Fruit fly (Drosophila melanogaster): ENCODE results near the gene IP3K2.

IP3K2 gene

dm6 chrX:13254442-13254841 is 49.0 kb upstream of the IP3K2 start (continued):
- no peak for TF ChIP-seq CG7928 (GFP tag; optimal IDR thresholded peaks at IDR 0.05)
- peak; percentile 3 for TF ChIP-seq CG10462 (GFP tag; optimal IDR thresholded peaks at IDR 0.05)
- peak; percentile 16 for TF ChIP-seq sqz (GFP tag; optimal IDR thresholded peaks at IDR 0.05)
- TF ChIP-seq CG13894 (tag; optimal IDR thresholded peaks at IDR 0.05), result peak; percentile 12
- TF ChIP-seq jigr1 (GFP tag; IDR thresholded peaks at IDR 0.05), result no peak
- no peak for TF ChIP-seq Myb (GFP tag; optimal IDR thresholded peaks at IDR 0.05)
- no peak for TF ChIP-seq Ssrp (tag; optimal IDR thresholded peaks at IDR 0.05)
- peak; percentile 23 for TF ChIP-seq PHDP (tag; optimal IDR thresholded peaks at IDR 0.05)
- TF ChIP-seq CrebB (tag; optimal IDR thresholded peaks at IDR 0.05), result no peak
- TF ChIP-seq CG13775 (GFP tag; optimal IDR thresholded peaks at IDR 0.05), result no peak
- no peak for TF ChIP-seq nerfin-2 (GFP tag; IDR thresholded peaks at IDR 0.05; ENCODE audit: partially characterized antibody)
- TF ChIP-seq pfk (GFP tag; optimal IDR thresholded peaks at IDR 0.05), result no peak
- TF ChIP-seq H2.0 (GFP tag; IDR thresholded peaks at IDR 0.05), result no peak
- no peak for TF ChIP-seq cg (GFP tag; optimal IDR thresholded peaks at IDR 0.05)
- TF ChIP-seq D (optimal IDR thresholded peaks at IDR 0.05), result no peak
- no peak for TF ChIP-seq D (GFP tag; optimal IDR thresholded peaks at IDR 0.05)
- TF ChIP-seq CG15269 (tag; optimal IDR thresholded peaks at IDR 0.05), result no peak
- TF ChIP-seq sens (GFP tag), result peak; percentile 6
- TF ChIP-seq CG11696 (GFP tag; IDR thresholded peaks at IDR 0.05), result no peak
- TF ChIP-seq lbe (GFP tag; optimal IDR thresholded peaks at IDR 0.05), result peak; percentile 51
- peak; percentile 2 for TF ChIP-seq Asciz (GFP tag; optimal IDR thresholded peaks at IDR 0.05)
- TF ChIP-seq CG11695 (GFP tag; IDR thresholded peaks at IDR 0.05), result 0 out of 3 replicates have a peak, but pooled peaks have one; percentile 30
- TF ChIP-seq HHEX (GFP tag; optimal IDR thresholded peaks at IDR 0.05), result no peak
- no peak for TF ChIP-seq peb (GFP tag; IDR thresholded peaks at IDR 0.05)
- TF ChIP-seq CG7786 (GFP tag; optimal IDR thresholded peaks at IDR 0.05), result no peak
- TF ChIP-seq Abd-B (GFP tag; optimal IDR thresholded peaks at IDR 0.05), result no peak
- TF ChIP-seq Bgb (GFP tag; IDR thresholded peaks at IDR 0.05; ENCODE audit: partially characterized antibody), result no peak
- no peak for TF ChIP-seq Hr39 (optimal IDR thresholded peaks at IDR 0.05)
- TF ChIP-seq sd (tag; optimal IDR thresholded peaks at IDR 0.05), result peak; percentile 82
- no peak for TF ChIP-seq E2f1 (GFP tag; IDR thresholded peaks at IDR 0.05)

dm6 chrX:13256967-13257366 is 46.5 kb upstream of the IP3K2 start:
- no peak; the same call in 1 of the 2 replicates for TF ChIP-seq stc (GFP tag; IDR thresholded peaks at IDR 0.05)
- TF ChIP-seq CG13287 (GFP tag; IDR thresholded peaks at IDR 0.05; ENCODE audit: partially characterized antibody), result peak; percentile 37; the same call in 1 of the 2 replicates
- TF ChIP-seq CG14014 (GFP tag; IDR thresholded peaks at IDR 0.05), result peak; percentile 17; the same call in 1 of the 2 replicates
- no peak for TF ChIP-seq ab (GFP tag; optimal IDR thresholded peaks at IDR 0.05)
- TF ChIP-seq chm (GFP tag; IDR thresholded peaks at IDR 0.05), result peak; percentile 82
- peak; percentile 30 for TF ChIP-seq wek (GFP tag; optimal IDR thresholded peaks at IDR 0.05)
- peak; percentile 8 for TF ChIP-seq CG12744 (GFP tag; optimal IDR thresholded peaks at IDR 0.05)
- TF ChIP-seq onecut (GFP tag; IDR thresholded peaks at IDR 0.05), result 0 out of 2 replicates have a peak, but pooled peaks have one; percentile 14
- TF ChIP-seq odd (GFP tag; optimal IDR thresholded peaks at IDR 0.05), result peak; percentile 3
- peak; percentile 93 for TF ChIP-seq Jarid2 (GFP tag; optimal IDR thresholded peaks at IDR 0.05)
- TF ChIP-seq kni (GFP tag; optimal IDR thresholded peaks at IDR 0.05), result peak; percentile 31
- TF ChIP-seq zen (tag; optimal IDR thresholded peaks at IDR 0.05), result no peak
- TF ChIP-seq Trl (optimal IDR thresholded peaks at IDR 0.05), result no peak
- TF ChIP-seq Trl (GFP tag; optimal IDR thresholded peaks at IDR 0.05), result peak; percentile 15
- no peak for TF ChIP-seq hkb (optimal IDR thresholded peaks at IDR 0.05)
- 0 out of 2 replicates have a peak, but pooled peaks have one; percentile 11 for TF ChIP-seq hkb (GFP tag; IDR thresholded peaks at IDR 0.05)
- TF ChIP-seq pnt (GFP tag; optimal IDR thresholded peaks at IDR 0.05), result no peak
- peak; percentile 15; the same call in 1 of the 2 replicates for TF ChIP-seq Xrp1 (GFP tag; IDR thresholded peaks at IDR 0.05)
- peak; percentile 35 for TF ChIP-seq Hmr (GFP tag; optimal IDR thresholded peaks at IDR 0.05)
- peak; percentile 33 for TF ChIP-seq CG4707 (GFP tag; optimal IDR thresholded peaks at IDR 0.05)
- peak; percentile 10 for TF ChIP-seq ash1 (GFP tag; optimal IDR thresholded peaks at IDR 0.05)
- peak; percentile 10 for TF ChIP-seq CG2678 (tag; optimal IDR thresholded peaks at IDR 0.05)
- no peak for TF ChIP-seq lbe (GFP tag; optimal IDR thresholded peaks at IDR 0.05)
- peak; percentile 56 for TF ChIP-seq CG13296 (GFP tag; optimal IDR thresholded peaks at IDR 0.05)
- no peak for TF ChIP-seq pfk (GFP tag; optimal IDR thresholded peaks at IDR 0.05)

Measured in whole organism, embryonic.